Fruit fly (Drosophila melanogaster): ENCODE results near the gene Grd.

Gene Grd

dm6 chr3L:17822784-17823383 lies at the start of gene Grd, which contains the start of gene Ir75c:
Gene Grd (plus strand): TSS chr3L:17823333.
Gene Ir75c (minus strand): TSS chr3L:17822834.
- TF ChIP-seq CG8478 (optimal IDR thresholded peaks at IDR 0.05) (no peak), CTCF (optimal IDR thresholded peaks at IDR 0.05) (no peak)

- TF ChIP-seq CG8478 (optimal IDR thresholded peaks at IDR 0.05) = no peak
Measured at dm6 chr3L:17791067-17791466, 32.1 kb upstream of the Grd start.

- no peak for TF ChIP-seq CG8478 (optimal IDR thresholded peaks at IDR 0.05)
- no peak for TF ChIP-seq CTCF (optimal IDR thresholded peaks at IDR 0.05)
Measured at dm6 chr3L:17791467-17791494, 31.9 kb upstream of the Grd start, which contains the start of gene CG42815. Gene CG42815 (minus strand): TSS chr3L:17791486.

- TF ChIP-seq CTCF (optimal IDR thresholded peaks at IDR 0.05) (no peak), CG8478 (optimal IDR thresholded peaks at IDR 0.05) (no peak)
Measured at dm6 chr3L:17791495-17791894, 31.6 kb upstream of the Grd start.

- TF ChIP-seq CG8478 (optimal IDR thresholded peaks at IDR 0.05) (no peak), CTCF (optimal IDR thresholded peaks at IDR 0.05) (no peak)
Measured at dm6 chr3L:17797494-17797893, 25.6 kb upstream of the Grd start, which contains the start of gene CG42816. Gene CG42816 (minus strand): TSS chr3L:17797594.

dm6 chr3L:17802107-17802506 lies 21.0 kb upstream of the Grd start, which contains the start of gene NUCB1:
Gene NUCB1 (minus strand): TSS chr3L:17802279.
- TF ChIP-seq CG8478 (optimal IDR thresholded peaks at IDR 0.05) = no peak
- peak; percentile 39 to 51 for TF ChIP-seq CTCF (optimal IDR thresholded peaks at IDR 0.05)

dm6 chr3L:17804511-17804910 lies 18.6 kb upstream of the Grd start, which contains the start of gene ais:
Gene ais (minus strand): TSS chr3L:17804715.
- TF ChIP-seq CG8478 (optimal IDR thresholded peaks at IDR 0.05) (no peak), CTCF (optimal IDR thresholded peaks at IDR 0.05) (no peak)

dm6 chr3L:17806357-17807025 lies 16.6 kb upstream of the Grd start, which contains the start of gene CG32187:
Gene CG32187 (minus strand): TSS chr3L:17806365.
- TF ChIP-seq CTCF (optimal IDR thresholded peaks at IDR 0.05) (no peak), CG8478 (optimal IDR thresholded peaks at IDR 0.05) (no peak)

dm6 chr3L:17808597-17809213 lies 14.4 kb upstream of the Grd start, which contains the start of gene CG32191:
Gene CG32191 (minus strand): TSS chr3L:17809146.
- no peak for TF ChIP-seq CTCF (optimal IDR thresholded peaks at IDR 0.05)
- no peak for TF ChIP-seq CG8478 (optimal IDR thresholded peaks at IDR 0.05)

- TF ChIP-seq CG8478 (optimal IDR thresholded peaks at IDR 0.05) (no peak), CTCF (optimal IDR thresholded peaks at IDR 0.05) (no peak)
Measured at dm6 chr3L:17814036-17814435, 9.1 kb upstream of the Grd start, which contains the start of gene Cln3. Gene Cln3 (minus strand): TSS chr3L:17814119.

dm6 chr3L:17817821-17818220 lies 5.3 kb upstream of the Grd start, which contains the start of gene Ir75a:
Gene Ir75a (minus strand): TSS chr3L:17817921.
- TF ChIP-seq CG8478 (optimal IDR thresholded peaks at IDR 0.05) (no peak), CTCF (optimal IDR thresholded peaks at IDR 0.05) (no peak)

dm6 chr3L:17820093-17820492 lies 3.0 kb upstream of the Grd start, which contains the start of gene Ir75b:
Gene Ir75b (minus strand): TSS chr3L:17820193.
- TF ChIP-seq CTCF (optimal IDR thresholded peaks at IDR 0.05) (no peak), CG8478 (optimal IDR thresholded peaks at IDR 0.05) (no peak)

- TF ChIP-seq CG8478 (optimal IDR thresholded peaks at IDR 0.05) (no peak), CTCF (optimal IDR thresholded peaks at IDR 0.05) (no peak)
Measured at dm6 chr3L:17833525-17833924, 10.4 kb downstream of the Grd start, which contains the start of gene CG32188. Gene CG32188 (minus strand): TSS chr3L:17833625.

- no peak for TF ChIP-seq CTCF (optimal IDR thresholded peaks at IDR 0.05)
- no peak for TF ChIP-seq CG8478 (optimal IDR thresholded peaks at IDR 0.05)
Measured at dm6 chr3L:17835074-17835473, 11.9 kb downstream of the Grd start, which contains the start of gene CG32189. Gene CG32189 (minus strand): TSS chr3L:17835174.

dm6 chr3L:17841085-17841606 lies 18.0 kb downstream of the Grd start, which contains the start of gene CG5577:
Gene CG5577 (minus strand): TSS chr3L:17841427.
- TF ChIP-seq CTCF (optimal IDR thresholded peaks at IDR 0.05) (no peak), CG8478 (optimal IDR thresholded peaks at IDR 0.05) (no peak)
